Worm (Caenorhabditis elegans) whole organism, midembryonic: Measurements from ENCODE around the gene C55A6.6.

Experiments
- flt-1 ChIP-seq: fragments of 200-800 bp; sonication (Bioruptor generic); IDR thresholded peaks from 2 replicates; pipeline ENCODE4 v1.3.6; 2022; ENCODE audit warnings: missing genetic modification characterization, missing compliant biosample characterization
- klf-2 ChIP-seq: fragments of 200-800 bp; sonication (Bioruptor generic); conservative IDR thresholded peaks from 2 replicates; pipeline ENCODE4 v1.3.6; 2022; ENCODE audit warnings: missing genetic modification reagents, missing genetic modification characterization, missing compliant biosample characterization

DNA sequence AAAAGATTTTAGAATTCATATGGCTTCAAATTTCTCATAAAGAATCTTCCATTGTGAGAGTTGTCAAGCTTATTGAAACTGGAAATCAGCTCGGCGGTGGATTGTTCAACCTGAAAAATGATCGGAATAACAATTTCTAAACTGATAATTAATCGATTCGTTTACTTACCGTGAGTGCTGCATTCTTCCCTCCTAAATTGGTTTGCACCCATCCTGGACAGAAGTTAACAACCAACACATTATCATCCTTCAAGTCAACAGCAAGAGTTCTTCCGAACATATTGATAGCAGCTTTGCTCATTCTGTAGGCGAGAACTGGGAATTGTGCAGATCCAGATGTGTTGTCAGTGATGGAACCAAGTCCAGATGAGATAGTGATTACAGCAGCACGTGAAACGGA, 608 bp upstream of the C55A6.6 start:
- no peak for TF ChIP-seq flt-1 (GFP tag; lab: Robert Waterston, UW)
- no peak for TF ChIP-seq klf-2 (GFP tag; lab: Robert Waterston, UW)
